Worm (Caenorhabditis elegans): ENCODE data around the gene tag-164.
A peak's percentile ranks its signal among the peaks of the same experiment; 100 is the strongest.

The tag-164 gene

ce11 chrIII:13462965-13463783, 3.8 kb downstream of the tag-164 start, which contains the start of gene ant-1.1 (continued):
- peak; percentile 70 for TF ChIP-seq mxl-3 (GFP tag; optimal IDR thresholded peaks at IDR 0.05)
- peak; percentile 50 to 96 for TF ChIP-seq ZK546.5 (tag; optimal IDR thresholded peaks at IDR 0.05)
- peak; percentile 95 for TF ChIP-seq mes-2 (tag; optimal IDR thresholded peaks at IDR 0.05; ENCODE audit: poor library complexity, severe bottlenecking)
- TF ChIP-seq daf-19 (GFP tag; conservative IDR thresholded peaks at IDR 0.05), result peak; percentile 71
- TF ChIP-seq madf-9 (GFP tag; conservative IDR thresholded peaks at IDR 0.05), result peak; percentile 85
- peak; percentile 92 for TF ChIP-seq rbr-2 (tag; optimal IDR thresholded peaks at IDR 0.05)
- TF ChIP-seq aly-2 (tag; optimal IDR thresholded peaks at IDR 0.05), result no peak
- TF ChIP-seq lin-29 (GFP tag; IDR thresholded peaks at IDR 0.05), result peak; percentile 78
- TF ChIP-seq pha-4 (GFP tag; IDR thresholded peaks at IDR 0.05), result peak; percentile 83
- TF ChIP-seq pha-4 (tag; optimal IDR thresholded peaks at IDR 0.05), result no peak
- TF ChIP-seq cey-2 (tag; optimal IDR thresholded peaks at IDR 0.05; ENCODE audit: borderline replicate concordance, insufficient read depth), result no peak
- TF ChIP-seq gei-8 (GFP tag; optimal IDR thresholded peaks at IDR 0.05), result peak; percentile 56
- TF ChIP-seq zfp-2 (tag; optimal IDR thresholded peaks at IDR 0.05), result peak; percentile 98
- peak; percentile 91 for TF ChIP-seq lin-13 (GFP tag; optimal IDR thresholded peaks at IDR 0.05)
- no peak for TF ChIP-seq ceh-62 (tag; optimal IDR thresholded peaks at IDR 0.05)
- TF ChIP-seq dmd-8 (GFP tag; IDR thresholded peaks at IDR 0.05), result no peak
- TF ChIP-seq duxl-1 (tag; optimal IDR thresholded peaks at IDR 0.05; ENCODE audit: poor library complexity), result peak; percentile 68
- TF ChIP-seq zfp-3 (GFP tag; conservative IDR thresholded peaks at IDR 0.05), result peak; percentile 91
- peak; percentile 70 for TF ChIP-seq spr-3 (GFP tag; optimal IDR thresholded peaks at IDR 0.05)
- TF ChIP-seq madf-5 (GFP tag; IDR thresholded peaks at IDR 0.05), result no peak
- peak; percentile 92 for TF ChIP-seq hmg-1.1 (GFP tag; IDR thresholded peaks at IDR 0.05)
- no peak for TF ChIP-seq ces-1 (GFP tag; optimal IDR thresholded peaks at IDR 0.05)
- TF ChIP-seq skn-1 (tag; optimal IDR thresholded peaks at IDR 0.05), result no peak
- peak; percentile 95 for TF ChIP-seq set-16 (GFP tag; IDR thresholded peaks at IDR 0.05)
- TF ChIP-seq D1046.2 (GFP tag; IDR thresholded peaks at IDR 0.05), result peak; percentile 77; the same call in 1 of the 2 replicates
- peak; percentile 99 for TF ChIP-seq aha-1 (tag)
- TF ChIP-seq pqm-1 (tag; optimal IDR thresholded peaks at IDR 0.05), result peak; percentile 21
- TF ChIP-seq mep-1 (tag; optimal IDR thresholded peaks at IDR 0.05), result peak; percentile 94
- TF ChIP-seq ama-1 (optimal IDR thresholded peaks at IDR 0.05), result peak; percentile 97
- TF ChIP-seq nhr-25 (tag; optimal IDR thresholded peaks at IDR 0.05; ENCODE audit: borderline replicate concordance, insufficient read depth), result peak; percentile 82
- peak; percentile 6 for TF ChIP-seq ztf-7 (tag; optimal IDR thresholded peaks at IDR 0.05)
- peak; percentile 86 for TF ChIP-seq saeg-2 (GFP tag; IDR thresholded peaks at IDR 0.05)
- TF ChIP-seq daf-8 (GFP tag; IDR thresholded peaks at IDR 0.05), result no peak
- peak; percentile 63 for TF ChIP-seq nhr-48 (tag; optimal IDR thresholded peaks at IDR 0.05)
- TF ChIP-seq T26A8.4 (GFP tag; IDR thresholded peaks at IDR 0.05), result peak; percentile 94
- peak; percentile 88 for TF ChIP-seq mdt-29 (GFP tag; IDR thresholded peaks at IDR 0.05)
- TF ChIP-seq lin-38 (GFP tag; IDR thresholded peaks at IDR 0.05), result peak; percentile 89
- no peak for TF ChIP-seq F26F4.8 (GFP tag; conservative IDR thresholded peaks at IDR 0.05)
- no peak for TF ChIP-seq R02D3.7 (tag; optimal IDR thresholded peaks at IDR 0.05)
- TF ChIP-seq spr-1 (tag; optimal IDR thresholded peaks at IDR 0.05), result peak; percentile 76
- TF ChIP-seq F37D6.2 (tag; optimal IDR thresholded peaks at IDR 0.05), result peak; percentile 85
- peak; percentile 81 for TF ChIP-seq unc-130 (GFP tag; optimal IDR thresholded peaks at IDR 0.05)
- TF ChIP-seq sdz-12 (GFP tag; optimal IDR thresholded peaks at IDR 0.05), result no peak
- TF ChIP-seq nhr-41 (GFP tag; IDR thresholded peaks at IDR 0.05), result no peak; the same call in 1 of the 2 replicates
- no peak for TF ChIP-seq dmd-9 (GFP tag; IDR thresholded peaks at IDR 0.05)
- TF ChIP-seq dpl-1 (GFP tag; optimal IDR thresholded peaks at IDR 0.05), result peak; percentile 98
- no peak for TF ChIP-seq zip-2 (tag; optimal IDR thresholded peaks at IDR 0.05)
- peak; percentile 94 for TF ChIP-seq hlh-11 (tag; optimal IDR thresholded peaks at IDR 0.05)
- TF ChIP-seq ceh-28 (tag; optimal IDR thresholded peaks at IDR 0.05), result peak; percentile 53
